Worm (Caenorhabditis elegans) whole organism, L1 larva: ENCODE data around the gene pho-8.

Experiments
- C34B4.2 ChIP-seq: sonication (generic microtip); optimal IDR thresholded peaks from 2 replicates; lab custom pipeline; 2017; ENCODE audit warnings: mild to moderate bottlenecking, missing genetic modification characterization, missing compliant biosample characterization
- F16B12.6 ChIP-seq: fragments of 150-350 bp; optimal IDR thresholded peaks from 2 replicates; lab custom pipeline; 2014; ENCODE audit warnings: missing biosample characterization, missing genetic modification characterization
- Y116A8C.19 ChIP-seq: sonication (generic microtip); optimal IDR thresholded peaks from 2 replicates; lab custom pipeline; 2016; ENCODE audit warnings: missing compliant biosample characterization, missing genetic modification characterization, borderline replicate concordance
- alr-1 ChIP-seq: fragments of 200-800 bp; sonication (Bioruptor generic); optimal IDR thresholded peaks from 2 replicates; lab custom pipeline; 2018; ENCODE audit warnings: borderline replicate concordance, mild to moderate bottlenecking, missing genetic modification characterization, missing compliant biosample characterization
- aly-2 ChIP-seq: fragments of 150-350 bp; optimal IDR thresholded peaks from 2 replicates; lab custom pipeline; 2014; ENCODE audit warnings: missing biosample characterization, missing genetic modification characterization
- ama-1 ChIP-seq: fragments of 150-350 bp; optimal IDR thresholded peaks from 2 replicates; lab custom pipeline; 2014
- blmp-1 ChIP-seq: fragments of 150-350 bp; optimal IDR thresholded peaks from 2 replicates; lab custom pipeline; 2014; ENCODE audit warnings: missing biosample characterization, missing genetic modification characterization
- ceh-82 ChIP-seq, 3 experiments: fragments of 150-350 bp in 1 of 3; sonication (generic microtip) in 2 of 3; optimal IDR thresholded peaks; 2 replicates each; lab custom pipeline; 2014 to 2017; ENCODE audit warnings: missing biosample characterization in 3 of 3, missing genetic modification characterization in 3 of 3
- ces-1 ChIP-seq: fragments of 150-350 bp; optimal IDR thresholded peaks from 2 replicates; lab custom pipeline; 2014; ENCODE audit warnings: missing biosample characterization, missing genetic modification reagents, missing genetic modification characterization
- dpl-1 ChIP-seq, 3 experiments: fragments of 150-350 bp in 2 of 3; sonication (generic microtip) in 1 of 3; optimal IDR thresholded peaks; 2 replicates each; lab custom pipeline; 2014 to 2017; ENCODE audit warnings: missing biosample characterization in 3 of 3, missing genetic modification characterization in 3 of 3, missing genetic modification reagents in 3 of 3
- dsc-1 ChIP-seq: sonication (generic microtip); optimal IDR thresholded peaks from 2 replicates; lab custom pipeline; 2016; ENCODE audit warnings: mild to moderate bottlenecking, missing genetic modification characterization, missing compliant biosample characterization
- efl-1 ChIP-seq, 4 experiments: fragments of 150-350 bp; optimal IDR thresholded peaks in 3 of 4; peaks in 1 of 4; 1 replicate in 1 of 4; 2 replicates in 3 of 4; lab custom pipeline; 2014; ENCODE audit warnings: missing biosample characterization in 2 of 4, missing genetic modification characterization in 2 of 4, missing genetic modification reagents in 2 of 4
- efl-3 ChIP-seq: fragments of 200-800 bp; sonication (Bioruptor generic); optimal IDR thresholded peaks from 2 replicates; lab custom pipeline; 2018; ENCODE audit warnings: mild to moderate bottlenecking, missing genetic modification characterization, missing compliant biosample characterization
- egl-13 ChIP-seq: sonication (generic microtip); optimal IDR thresholded peaks from 2 replicates; lab custom pipeline; 2016; ENCODE audit warnings: missing genotype, missing genetic modification reagents, missing genetic modification characterization, missing compliant biosample characterization
- egl-27 ChIP-seq, 2 experiments: fragments of 150-350 bp in 1 of 2; sonication (generic microtip); optimal IDR thresholded peaks; 3 replicates each; lab custom pipeline; 2017 to 2018; ENCODE audit warnings: missing biosample characterization in 2 of 2, missing genetic modification characterization in 2 of 2, missing genetic modification reagents in 2 of 2
- ets-5 ChIP-seq: fragments of 200-800 bp; sonication (Bioruptor generic); IDR thresholded peaks from 2 replicates; pipeline ENCODE4 v1.3.6; 2022; ENCODE audit warnings: missing genetic modification characterization, missing compliant biosample characterization
- fkh-10 ChIP-seq: sonication (generic microtip); optimal IDR thresholded peaks from 2 replicates; lab custom pipeline; 2017; ENCODE audit warnings: missing biosample characterization, missing genetic modification reagents, missing genetic modification characterization
- fkh-8 ChIP-seq: sonication (generic microtip); optimal IDR thresholded peaks from 2 replicates; lab custom pipeline; 2016; ENCODE audit warnings: mild to moderate bottlenecking, missing genetic modification characterization, missing compliant biosample characterization
- fos-1 ChIP-seq: fragments of 150-350 bp; optimal IDR thresholded peaks from 2 replicates; lab custom pipeline; 2014; ENCODE audit warnings: missing biosample characterization, missing genetic modification characterization
- hlh-17 ChIP-seq: fragments of 200-800 bp; sonication (Bioruptor generic); optimal IDR thresholded peaks from 2 replicates; lab custom pipeline; 2018; ENCODE audit warnings: missing genetic modification characterization, mild to moderate bottlenecking, missing compliant biosample characterization, moderate library complexity, borderline replicate concordance
- hpl-2 ChIP-seq: fragments of 150-350 bp; optimal IDR thresholded peaks from 2 replicates; lab custom pipeline; 2014; ENCODE audit warnings: missing biosample characterization, missing genetic modification reagents, missing genetic modification characterization
- irx-1 ChIP-seq: sonication (generic microtip); optimal IDR thresholded peaks from 2 replicates; lab custom pipeline; 2016; ENCODE audit warnings: missing genetic modification characterization, missing compliant biosample characterization
- isw-1 ChIP-seq: fragments of 200-800 bp; sonication (Bioruptor generic); IDR thresholded peaks from 2 replicates; pipeline ENCODE4 v1.3.6; 2022; ENCODE audit warnings: missing genetic modification characterization, missing compliant biosample characterization
- jun-1 ChIP-seq: fragments of 150-350 bp; optimal IDR thresholded peaks from 2 replicates; lab custom pipeline; 2014; ENCODE audit warnings: missing biosample characterization, missing genetic modification reagents, missing genetic modification characterization
- lin-13 ChIP-seq: fragments of 150-350 bp; optimal IDR thresholded peaks from 2 replicates; lab custom pipeline; 2014; ENCODE audit warnings: missing biosample characterization, missing genetic modification reagents, missing genetic modification characterization
- lin-15B ChIP-seq: fragments of 150-350 bp; sonication (generic microtip); optimal IDR thresholded peaks from 3 replicates; lab custom pipeline; 2014; ENCODE audit warnings: missing biosample characterization, missing genetic modification characterization
- lin-35 ChIP-seq, 2 experiments: fragments of 150-350 bp; optimal IDR thresholded peaks; 2 replicates each; lab custom pipeline; 2014; ENCODE audit warnings: missing biosample characterization in 2 of 2, missing genetic modification characterization in 2 of 2, missing genetic modification reagents in 2 of 2
- lin-39 ChIP-seq: fragments of 150-350 bp; optimal IDR thresholded peaks from 2 replicates; lab custom pipeline; 2014; ENCODE audit warnings: missing biosample characterization, missing genetic modification reagents, missing genetic modification characterization
- lir-3 ChIP-seq: sonication (generic microtip); optimal IDR thresholded peaks from 2 replicates; lab custom pipeline; 2016; ENCODE audit warnings: mild to moderate bottlenecking, missing genetic modification characterization, moderate library complexity, missing compliant biosample characterization; ENCODE audit not compliant: poor library complexity
- lsy-2 ChIP-seq, 2 experiments: fragments of 150-350 bp; optimal IDR thresholded peaks; 2 replicates each; lab custom pipeline; 2014; ENCODE audit warnings: missing biosample characterization in 2 of 2, missing genetic modification characterization in 2 of 2
- mab-9 ChIP-seq: fragments of 200-800 bp; sonication (Bioruptor generic); IDR thresholded peaks from 2 replicates; pipeline ENCODE4 v1.3.6; 2022; ENCODE audit warnings: missing genetic modification reagents, missing genetic modification characterization, missing compliant biosample characterization
- mdl-1 ChIP-seq, 2 experiments: fragments of 150-350 bp; optimal IDR thresholded peaks; 2 replicates each; lab custom pipeline; 2014 to 2017; ENCODE audit warnings: missing biosample characterization in 2 of 2, missing genetic modification characterization in 2 of 2, inconsistent platforms in 1 of 2
- mep-1 ChIP-seq: fragments of 150-350 bp; optimal IDR thresholded peaks from 2 replicates; lab custom pipeline; 2014; ENCODE audit warnings: missing biosample characterization, missing genetic modification characterization
- nhr-11 ChIP-seq: fragments of 150-350 bp; optimal IDR thresholded peaks from 2 replicates; lab custom pipeline; 2014; ENCODE audit warnings: missing biosample characterization, missing genetic modification characterization
- nhr-12 ChIP-seq: sonication (generic microtip); optimal IDR thresholded peaks from 2 replicates; lab custom pipeline; 2017; ENCODE audit warnings: missing biosample characterization, missing genetic modification characterization
- nhr-19 ChIP-seq: fragments of 200-800 bp; sonication (Bioruptor generic); conservative IDR thresholded peaks from 2 replicates; pipeline ENCODE4 v1.3.6; 2022; ENCODE audit warnings: missing genetic modification characterization, missing compliant biosample characterization
- nhr-237 ChIP-seq: fragments of 150-350 bp; optimal IDR thresholded peaks from 2 replicates; lab custom pipeline; 2014; ENCODE audit warnings: missing biosample characterization, missing genetic modification characterization
- nhr-28 ChIP-seq: fragments of 150-350 bp; optimal IDR thresholded peaks from 2 replicates; lab custom pipeline; 2014; ENCODE audit warnings: missing biosample characterization, missing genetic modification characterization
- nhr-71 ChIP-seq: sonication (generic microtip); optimal IDR thresholded peaks from 2 replicates; lab custom pipeline; 2016; ENCODE audit warnings: mild to moderate bottlenecking, missing genetic modification characterization, moderate library complexity, missing compliant biosample characterization
- nhr-76 ChIP-seq: sonication (generic microtip); optimal IDR thresholded peaks from 2 replicates; lab custom pipeline; 2017; ENCODE audit warnings: missing biosample characterization, missing genetic modification characterization
- nhr-77 ChIP-seq: fragments of 150-350 bp; optimal IDR thresholded peaks from 2 replicates; lab custom pipeline; 2014; ENCODE audit warnings: missing biosample characterization, missing genetic modification characterization
- pag-3 ChIP-seq: sonication (generic microtip); optimal IDR thresholded peaks from 2 replicates; lab custom pipeline; 2017; ENCODE audit warnings: missing genetic modification characterization, mild to moderate bottlenecking, missing compliant biosample characterization, antibody characterized with exemption, borderline replicate concordance; ENCODE audit not compliant: insufficient read depth
- snpc-4 ChIP-seq: fragments of 150-350 bp; optimal IDR thresholded peaks from 2 replicates; lab custom pipeline; 2014; ENCODE audit warnings: missing biosample characterization, missing genetic modification characterization
- snu-23 ChIP-seq: sonication (generic microtip); optimal IDR thresholded peaks from 2 replicates; lab custom pipeline; 2016; ENCODE audit warnings: missing genetic modification characterization, missing compliant biosample characterization
- sox-4 ChIP-seq: sonication (generic microtip); optimal IDR thresholded peaks from 2 replicates; lab custom pipeline; 2016; ENCODE audit warnings: missing genetic modification characterization, missing compliant biosample characterization
- sup-37 ChIP-seq: fragments of 200-800 bp; sonication (Bioruptor generic); optimal IDR thresholded peaks from 2 replicates; lab custom pipeline; 2018; ENCODE audit warnings: mild to moderate bottlenecking, missing genetic modification characterization, missing compliant biosample characterization
- unc-30 ChIP-seq: sonication (generic microtip); optimal IDR thresholded peaks from 2 replicates; lab custom pipeline; 2017; ENCODE audit warnings: missing biosample characterization, missing genetic modification characterization
- unc-62 ChIP-seq: fragments of 150-350 bp; optimal IDR thresholded peaks from 2 replicates; lab custom pipeline; 2014; ENCODE audit warnings: missing biosample characterization, missing genetic modification reagents, missing genetic modification characterization
- unc-86 ChIP-seq: sonication (generic microtip); optimal IDR thresholded peaks from 2 replicates; lab custom pipeline; 2016; ENCODE audit warnings: missing genetic modification characterization, missing compliant biosample characterization
- vab-15 ChIP-seq: sonication (generic microtip); optimal IDR thresholded peaks from 2 replicates; lab custom pipeline; 2017; ENCODE audit warnings: missing genotype, mild to moderate bottlenecking, missing genetic modification characterization, missing compliant biosample characterization
- zag-1 ChIP-seq: fragments of 150-350 bp; optimal IDR thresholded peaks from 2 replicates; lab custom pipeline; 2014; ENCODE audit warnings: missing biosample characterization, missing genetic modification characterization
- zip-4 ChIP-seq: fragments of 200-800 bp; sonication (Bioruptor generic); optimal IDR thresholded peaks from 2 replicates; lab custom pipeline; 2018; ENCODE audit warnings: mild to moderate bottlenecking, missing genetic modification characterization, moderate library complexity, missing compliant biosample characterization
- ztf-4 ChIP-seq: fragments of 150-350 bp; optimal IDR thresholded peaks from 2 replicates; lab custom pipeline; 2014; ENCODE audit warnings: missing biosample characterization, missing genetic modification characterization

Gene pho-8

DNA sequence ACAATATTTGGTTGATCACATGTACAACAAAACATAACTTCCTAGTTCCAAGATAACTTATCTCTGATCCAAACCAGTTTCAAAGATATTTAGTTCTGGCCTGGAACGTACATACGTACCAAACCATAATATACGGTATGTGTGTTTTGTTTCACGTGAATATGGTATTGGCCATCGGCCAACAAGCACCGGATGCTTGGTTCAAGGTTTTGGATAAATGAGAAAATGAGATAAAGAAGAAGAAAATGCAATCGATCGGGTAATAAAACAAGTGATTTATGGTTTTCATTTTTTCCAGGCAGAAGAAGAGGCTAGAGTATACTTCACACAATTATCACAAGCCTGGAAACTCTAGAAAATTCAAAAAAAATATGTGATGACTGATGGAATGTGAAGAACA is 38.1 kb upstream of the pho-8 start:
- TF ChIP-seq vab-15 (tag; lab: Kevin White, UChicago) (no peak), pag-3 (tag; lab: Kevin White, UChicago) (no peak), mab-9 (GFP tag; lab: Robert Waterston, UW) (no peak), mdl-1 (tag; optimal IDR thresholded peaks at IDR 0.05; lab: Kevin White, UChicago) (peak in 1 of 2 experiments; percentile 29), aly-2 (tag; lab: Kevin White, UChicago) (no peak), zip-4 (GFP tag; lab: Kevin White, UChicago) (no peak), ztf-4 (tag; lab: Kevin White, UChicago) (no peak), nhr-28 (tag; lab: Kevin White, UChicago) (no peak), C34B4.2 (tag; lab: Kevin White, UChicago) (no peak), unc-62 (GFP tag; lab: Kevin White, UChicago) (no peak), fos-1 (tag; lab: Kevin White, UChicago) (no peak), jun-1 (tag; lab: Kevin White, UChicago) (no peak), ama-1 (lab: Kevin White, UChicago) (no peak), nhr-19 (GFP tag; lab: Robert Waterston, UW) (peak; percentile 38), zag-1 (tag; lab: Kevin White, UChicago) (no peak), lin-15B (tag; lab: Kevin White, UChicago) (no peak), hpl-2 (GFP tag; lab: Kevin White, UChicago) (no peak), nhr-11 (no peak), nhr-77 (tag; lab: Kevin White, UChicago) (no peak), unc-86 (no peak), nhr-237 (tag; lab: Kevin White, UChicago) (no peak), isw-1 (GFP tag; lab: Robert Waterston, UW) (no peak), F16B12.6 (tag; lab: Kevin White, UChicago) (no peak), Y116A8C.19 (tag; lab: Kevin White, UChicago) (no peak), alr-1 (tag; lab: Kevin White, UChicago) (no peak), nhr-71 (tag; lab: Kevin White, UChicago) (peak; percentile 68), lsy-2 (tag; optimal IDR thresholded peaks at IDR 0.05; lab: Kevin White, UChicago) (peak in 1 of 2 experiments; percentile 11), lir-3 (tag; lab: Kevin White, UChicago) (no peak), lin-39 (tag; lab: Kevin White, UChicago) (no peak), snpc-4 (tag; lab: Kevin White, UChicago) (no peak), irx-1 (tag; lab: Kevin White, UChicago) (no peak), nhr-12 (tag; lab: Kevin White, UChicago) (no peak), ets-5 (GFP tag; lab: Robert Waterston, UW) (no peak), blmp-1 (tag; lab: Kevin White, UChicago) (peak; percentile 73), unc-30 (tag; lab: Kevin White, UChicago) (no peak), egl-13 (tag; lab: Kevin White, UChicago) (no peak), ceh-82 (tag; optimal IDR thresholded peaks at IDR 0.05; lab: Kevin White, UChicago) (no peak), hlh-17 (GFP tag; lab: Kevin White, UChicago) (no peak), lin-35 (GFP tag; optimal IDR thresholded peaks at IDR 0.05; lab: Kevin White, UChicago) (no peak), nhr-76 (no peak), lin-13 (GFP tag; lab: Kevin White, UChicago) (no peak), mep-1 (tag; lab: Kevin White, UChicago) (no peak), snu-23 (GFP tag; lab: Kevin White, UChicago) (peak; percentile 32), efl-1 (optimal IDR thresholded peaks at IDR 0.05; lab: Kevin White, UChicago) (no peak), efl-1 (GFP tag; optimal IDR thresholded peaks at IDR 0.05 in 1 of 2; lab: Kevin White, UChicago) (no peak), efl-3 (GFP tag; lab: Kevin White, UChicago) (no peak), ces-1 (GFP tag; lab: Kevin White, UChicago) (no peak), sox-4 (tag; lab: Kevin White, UChicago) (no peak), fkh-10 (GFP tag; lab: Kevin White, UChicago) (no peak), egl-27 (tag; optimal IDR thresholded peaks at IDR 0.05; lab: Kevin White, UChicago) (no peak), dpl-1 (GFP tag; optimal IDR thresholded peaks at IDR 0.05; lab: Kevin White, UChicago) (no peak), sup-37 (no peak), fkh-8 (tag; lab: Kevin White, UChicago) (no peak), dsc-1 (tag; lab: Kevin White, UChicago) (no peak)
